Fruit fly (Drosophila melanogaster): ENCODE measurements around the gene CG8852.

CG8852 gene

dm6 chr2L:3573172-3573755, 48.3 kb downstream of the CG8852 start (continued):
- TF ChIP-seq zfh1 (GFP tag; IDR thresholded peaks at IDR 0.05) (peak; percentile 63; the same call in 2 of the 3 replicates), Rfx (GFP tag; IDR thresholded peaks at IDR 0.05) (peak; percentile 58; the same call in 1 of the 2 replicates), jing (GFP tag; optimal IDR thresholded peaks at IDR 0.05) (peak; percentile 47), CG1529 (GFP tag; optimal IDR thresholded peaks at IDR 0.05) (peak; percentile 39), Atf6 (GFP tag; IDR thresholded peaks at IDR 0.05) (peak; percentile 36; the same call in 1 of the 2 replicates), Trl (optimal IDR thresholded peaks at IDR 0.05) (peak; percentile 15 to 18), Trl (GFP tag; optimal IDR thresholded peaks at IDR 0.05) (peak; percentile 46), CG4424 (GFP tag; optimal IDR thresholded peaks at IDR 0.05) (peak; percentile 56), CG12155 (GFP tag; optimal IDR thresholded peaks at IDR 0.05) (peak; percentile 23), CG11085 (GFP tag; IDR thresholded peaks at IDR 0.05) (no peak), en (GFP tag; optimal IDR thresholded peaks at IDR 0.05) (peak; percentile 49), Gsc (GFP tag; IDR thresholded peaks at IDR 0.05) (0 out of 2 replicates have a peak, but pooled peaks have one; percentile 11), CG9609 (GFP tag; optimal IDR thresholded peaks at IDR 0.05) (peak; percentile 48), cwo (GFP tag; optimal IDR thresholded peaks at IDR 0.05) (no peak), slbo (GFP tag; IDR thresholded peaks at IDR 0.05) (peak; percentile 45), Sox102F (GFP tag; optimal IDR thresholded peaks at IDR 0.05) (peak; percentile 77), CG10147 (GFP tag; optimal IDR thresholded peaks at IDR 0.05) (no peak), lilli (GFP tag; optimal IDR thresholded peaks at IDR 0.05) (peak; percentile 46), CG34224 (GFP tag; IDR thresholded peaks at IDR 0.05; ENCODE audit: partially characterized antibody) (no peak), shn (GFP tag; optimal IDR thresholded peaks at IDR 0.05) (peak; percentile 66), CG10321 (GFP tag; IDR thresholded peaks at IDR 0.05) (no peak), CG9437 (GFP tag; optimal IDR thresholded peaks at IDR 0.05) (peak; percentile 12), MTF-1 (GFP tag; optimal IDR thresholded peaks at IDR 0.05; ENCODE audit: borderline replicate concordance) (no peak), CkIIα-i1 (GFP tag; IDR thresholded peaks at IDR 0.05) (no peak; the same call in 1 of the 2 replicates), zen (tag; optimal IDR thresholded peaks at IDR 0.05) (peak; percentile 12), Blimp-1 (GFP tag; optimal IDR thresholded peaks at IDR 0.05) (peak; percentile 66), CG1647 (GFP tag; optimal IDR thresholded peaks at IDR 0.05) (no peak), pita (GFP tag; optimal IDR thresholded peaks at IDR 0.05) (no peak), CG7556 (GFP tag; optimal IDR thresholded peaks at IDR 0.05) (peak; percentile 27), salm (tag; optimal IDR thresholded peaks at IDR 0.05) (peak; percentile 31), Dbx (GFP tag; IDR thresholded peaks at IDR 0.05) (no peak; the same call in 2 of the 3 replicates), Oaz (GFP tag; IDR thresholded peaks at IDR 0.05) (peak; percentile 53; the same call in 1 of the 2 replicates), Fer1 (GFP tag; optimal IDR thresholded peaks at IDR 0.05) (peak; percentile 63), MESR4 (GFP tag; optimal IDR thresholded peaks at IDR 0.05) (no peak), ewg (GFP tag; optimal IDR thresholded peaks at IDR 0.05) (peak; percentile 52), crc (GFP tag; optimal IDR thresholded peaks at IDR 0.05) (no peak), CG15696 (tag; optimal IDR thresholded peaks at IDR 0.05) (peak; percentile 58), row (GFP tag; IDR thresholded peaks at IDR 0.05) (peak; percentile 91), dm (GFP tag; optimal IDR thresholded peaks at IDR 0.05) (no peak), Hr78 (GFP tag; optimal IDR thresholded peaks at IDR 0.05) (no peak), Dip3 (GFP tag; optimal IDR thresholded peaks at IDR 0.05) (no peak), ac (GFP tag; optimal IDR thresholded peaks at IDR 0.05) (no peak), Usf (GFP tag; optimal IDR thresholded peaks at IDR 0.05) (no peak), lola (GFP tag; optimal IDR thresholded peaks at IDR 0.05) (peak in 1 of 3 experiments; percentile 74), CG14014 (GFP tag; IDR thresholded peaks at IDR 0.05) (peak; percentile 64; the same call in 1 of the 2 replicates), CG18262 (tag; optimal IDR thresholded peaks at IDR 0.05) (peak; percentile 67), fd64A (GFP tag; optimal IDR thresholded peaks at IDR 0.05) (no peak), CG1832 (GFP tag; optimal IDR thresholded peaks at IDR 0.05) (no peak), Bdp1 (GFP tag; optimal IDR thresholded peaks at IDR 0.05) (peak; percentile 31), hb (GFP tag; IDR thresholded peaks at IDR 0.05; ENCODE audit: partially characterized antibody) (no peak)

Data from whole organism, embryonic.